Fruit fly (Drosophila melanogaster): ENCODE results near the gene Bdbt.

DNA sequence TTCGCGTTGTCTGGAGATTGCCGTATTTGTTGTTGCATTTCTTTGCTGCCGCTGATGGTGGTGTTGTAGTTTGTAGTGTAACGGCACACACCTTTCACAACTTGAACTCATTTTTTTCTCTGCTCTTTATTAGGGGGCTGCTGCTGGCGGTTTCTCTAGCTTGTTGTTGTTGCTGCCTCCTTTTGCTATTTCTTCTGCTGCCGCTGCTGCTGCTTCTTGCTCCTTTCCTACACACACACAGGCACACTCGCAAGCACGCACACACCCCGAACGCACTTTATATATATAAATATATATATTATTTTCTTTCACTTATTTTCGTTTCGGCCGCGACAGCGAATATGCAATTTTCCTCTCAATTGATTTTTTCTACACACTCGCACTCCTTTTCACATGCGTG lies 21.5 kb downstream of the Bdbt start:
- TF ChIP-seq Sin3A (optimal IDR thresholded peaks at IDR 0.05) (no peak), h (optimal IDR thresholded peaks at IDR 0.05) (no peak), insv (optimal IDR thresholded peaks at IDR 0.05) (no peak), psq (optimal IDR thresholded peaks at IDR 0.05) (no peak), ttk (optimal IDR thresholded peaks at IDR 0.05) (no peak)

Data from Kc167 (cell line).